Worm (Caenorhabditis elegans): ENCODE results near the gene ZK652.8.

The ZK652.8 gene

ce11 chrIII:7795311-7795710 is 48.1 kb downstream of the ZK652.8 start, which contains the start of gene cyk-7 (continued):
- TF ChIP-seq rcor-1 (GFP tag; IDR thresholded peaks at IDR 0.05) = peak; percentile 61
- TF ChIP-seq F57C9.4 (tag; optimal IDR thresholded peaks at IDR 0.05) = no peak
- no peak for TF ChIP-seq B0035.1 (tag; optimal IDR thresholded peaks at IDR 0.05)
- no peak for TF ChIP-seq let-607 (tag; optimal IDR thresholded peaks at IDR 0.05)
- no peak for TF ChIP-seq T26A5.8 (tag; optimal IDR thresholded peaks at IDR 0.05)
- TF ChIP-seq ztf-26 (tag; optimal IDR thresholded peaks at IDR 0.05) = no peak
- no peak for TF ChIP-seq athp-1 (tag; optimal IDR thresholded peaks at IDR 0.05)
- no peak for TF ChIP-seq lag-1 (GFP tag; IDR thresholded peaks at IDR 0.05)
- TF ChIP-seq atf-7 (tag; optimal IDR thresholded peaks at IDR 0.05) = no peak
- no peak for TF ChIP-seq akir-1 (GFP tag; optimal IDR thresholded peaks at IDR 0.05)
- peak; percentile 97 for TF ChIP-seq ztf-18 (tag; optimal IDR thresholded peaks at IDR 0.05)
- no peak for TF ChIP-seq tbp1 (GFP tag; optimal IDR thresholded peaks at IDR 0.05)
- TF ChIP-seq ama-1 (optimal IDR thresholded peaks at IDR 0.05) = no peak
- no peak for TF ChIP-seq ama-1 (GFP tag; optimal IDR thresholded peaks at IDR 0.05)
- no peak for TF ChIP-seq ztf-6 (GFP tag; IDR thresholded peaks at IDR 0.05)
- TF ChIP-seq pbrm-1 (GFP tag; IDR thresholded peaks at IDR 0.05) = peak; percentile 25; the same call in 1 of the 2 replicates

- no peak for TF ChIP-seq ama-1 (optimal IDR thresholded peaks at IDR 0.05)
- TF ChIP-seq ama-1 (GFP tag; optimal IDR thresholded peaks at IDR 0.05) = no peak
- no peak for TF ChIP-seq B0336.3 (GFP tag; IDR thresholded peaks at IDR 0.05)
- TF ChIP-seq pha-4 (tag; optimal IDR thresholded peaks at IDR 0.05) = no peak
Observed at ce11 chrIII:7792970-7793369, 50.5 kb downstream of the ZK652.8 start.

ce11 chrIII:7792209-7792608 is 51.2 kb downstream of the ZK652.8 start:
- no peak for TF ChIP-seq T26A5.8 (tag; optimal IDR thresholded peaks at IDR 0.05)
- TF ChIP-seq zim-3 (tag; optimal IDR thresholded peaks at IDR 0.05) = no peak
- no peak for TF ChIP-seq hmg-1.2 (GFP tag; IDR thresholded peaks at IDR 0.05)
- TF ChIP-seq hlh-12 (tag; optimal IDR thresholded peaks at IDR 0.05) = no peak

Measured in whole organism, young adult.